Worm (Caenorhabditis elegans) whole organism, early embryonic: ENCODE results near the gene T28A8.3.

ENCODE experiments used
- B0310.2 ChIP-seq: sonication (generic microtip); optimal IDR thresholded peaks from 2 replicates; lab custom pipeline; 2016; ENCODE audit warnings: mild to moderate bottlenecking, missing genetic modification characterization, missing compliant biosample characterization
- F13C5.2 ChIP-seq: sonication (generic microtip); optimal IDR thresholded peaks from 2 replicates; lab custom pipeline; 2017; ENCODE audit warnings: mild to moderate bottlenecking, missing genetic modification characterization, inconsistent platforms, missing compliant biosample characterization
- aly-1 ChIP-seq: sonication (generic microtip); optimal IDR thresholded peaks from 2 replicates; lab custom pipeline; 2016; ENCODE audit warnings: missing genetic modification characterization, missing compliant biosample characterization
- ama-1 ChIP-seq: fragments of 150-350 bp; optimal IDR thresholded peaks from 2 replicates; lab custom pipeline; 2014
- ceh-13 ChIP-seq: fragments of 200-800 bp; sonication (Bioruptor generic); optimal IDR thresholded peaks from 2 replicates; lab custom pipeline; 2018; ENCODE audit warnings: mild to moderate bottlenecking, missing genetic modification characterization, missing compliant biosample characterization
- ceh-36 ChIP-seq: sonication (generic microtip); optimal IDR thresholded peaks from 2 replicates; lab custom pipeline; 2016; ENCODE audit warnings: missing genetic modification characterization, inconsistent platforms, missing compliant biosample characterization
- ets-7 ChIP-seq: sonication (generic microtip); optimal IDR thresholded peaks from 2 replicates; lab custom pipeline; 2016; ENCODE audit warnings: missing genotype, missing genetic modification characterization, missing compliant biosample characterization
- flt-1 ChIP-seq: fragments of 200-800 bp; sonication (Bioruptor generic); IDR thresholded peaks from 2 replicates; pipeline ENCODE4 v1.3.6; 2022; ENCODE audit warnings: missing genetic modification characterization, missing compliant biosample characterization
- hmbx-1 ChIP-seq: sonication (generic microtip); optimal IDR thresholded peaks from 2 replicates; lab custom pipeline; 2016; ENCODE audit warnings: mild to moderate bottlenecking, missing genetic modification characterization, missing compliant biosample characterization
- hmg-4 ChIP-seq: fragments of 200-800 bp; sonication (Bioruptor generic); optimal IDR thresholded peaks from 2 replicates; lab custom pipeline; 2018; ENCODE audit warnings: mild to moderate bottlenecking, missing genetic modification characterization, missing compliant biosample characterization
- hnd-1 ChIP-seq: sonication (generic microtip); optimal IDR thresholded peaks from 2 replicates; lab custom pipeline; 2016; ENCODE audit warnings: missing genetic modification characterization, missing compliant biosample characterization
- pes-1 ChIP-seq: fragments of 200-800 bp; sonication (Bioruptor generic); IDR thresholded peaks from 2 replicates; pipeline ENCODE4 v1.3.6; 2022; ENCODE audit warnings: missing genetic modification reagents, missing genetic modification characterization, missing compliant biosample characterization
- scrt-1 ChIP-seq: fragments of 200-800 bp; sonication (Bioruptor generic); IDR thresholded peaks from 2 replicates; pipeline ENCODE4 v1.3.6; 2022; ENCODE audit warnings: missing genetic modification characterization, missing compliant biosample characterization
- sea-1 ChIP-seq: fragments of 200-800 bp; sonication (Bioruptor generic); conservative IDR thresholded peaks from 2 replicates; pipeline ENCODE4 v1.3.6; 2022; ENCODE audit warnings: missing genetic modification characterization, missing compliant biosample characterization
- tbx-11 ChIP-seq: fragments of 200-800 bp; sonication (Bioruptor generic); IDR thresholded peaks from 2 replicates; pipeline ENCODE4 v1.3.6; 2022; ENCODE audit warnings: missing genetic modification characterization, missing compliant biosample characterization
- tbx-37 ChIP-seq: fragments of 200-800 bp; sonication (Bioruptor generic); conservative IDR thresholded peaks from 2 replicates; pipeline ENCODE4 v1.3.6; 2022; ENCODE audit warnings: missing genetic modification reagents, missing genetic modification characterization, missing compliant biosample characterization
- tra-4 ChIP-seq: sonication (generic microtip); optimal IDR thresholded peaks from 2 replicates; lab custom pipeline; 2017; ENCODE audit warnings: missing genetic modification characterization, missing compliant biosample characterization

T28A8.3 gene

DNA sequence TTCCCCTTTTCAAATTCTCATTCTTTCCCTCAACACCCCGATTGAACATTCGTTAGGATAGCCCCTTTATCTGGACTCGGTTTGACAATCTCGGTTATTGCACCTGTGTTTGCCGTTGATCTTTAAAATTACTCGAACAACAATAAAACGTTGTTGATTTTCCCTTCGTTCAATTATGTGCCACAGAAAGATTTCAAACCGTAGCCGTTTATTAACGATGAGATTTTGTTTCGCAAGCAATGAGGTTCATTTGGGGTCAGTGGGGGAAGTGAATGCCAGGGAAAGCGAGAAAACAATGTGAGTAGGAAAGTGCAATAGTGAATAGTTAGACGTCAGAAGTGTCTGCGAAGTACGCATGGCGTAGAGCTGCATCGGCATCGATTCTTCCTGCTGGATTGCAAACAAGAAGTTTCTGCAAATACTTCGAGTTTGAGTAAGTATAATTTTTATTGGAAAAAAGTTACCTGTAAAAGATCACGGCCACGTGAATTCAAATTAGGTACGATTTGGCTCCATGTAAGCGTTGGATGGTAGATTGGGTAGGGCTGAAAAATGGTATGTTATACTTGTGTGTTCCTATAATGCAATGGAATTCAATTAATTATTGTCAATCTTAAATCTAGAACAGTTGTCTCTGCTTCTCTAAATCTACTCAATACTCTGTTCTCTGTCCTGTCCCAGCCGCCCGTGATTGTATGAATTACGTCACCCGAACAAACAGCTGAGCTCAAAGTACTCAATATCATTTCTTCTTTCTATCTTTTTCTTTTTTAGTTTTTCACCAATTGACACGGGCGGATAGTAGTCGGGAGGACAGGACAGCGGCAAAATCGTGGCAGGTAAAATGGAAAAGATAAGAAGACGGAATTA is 41.1 kb upstream of the T28A8.3 start, which contains the start of gene kel-3:
Gene kel-3, plus strand, starts transcription at position 328 of the 870 bp plus-strand sequence.
- TF ChIP-seq tbx-37 (GFP tag; lab: Robert Waterston, UW) = no peak
- no peak for TF ChIP-seq tbx-11 (GFP tag; lab: Robert Waterston, UW)
- TF ChIP-seq ama-1 (lab: Kevin White, UChicago) = peak; percentile 62

DNA sequence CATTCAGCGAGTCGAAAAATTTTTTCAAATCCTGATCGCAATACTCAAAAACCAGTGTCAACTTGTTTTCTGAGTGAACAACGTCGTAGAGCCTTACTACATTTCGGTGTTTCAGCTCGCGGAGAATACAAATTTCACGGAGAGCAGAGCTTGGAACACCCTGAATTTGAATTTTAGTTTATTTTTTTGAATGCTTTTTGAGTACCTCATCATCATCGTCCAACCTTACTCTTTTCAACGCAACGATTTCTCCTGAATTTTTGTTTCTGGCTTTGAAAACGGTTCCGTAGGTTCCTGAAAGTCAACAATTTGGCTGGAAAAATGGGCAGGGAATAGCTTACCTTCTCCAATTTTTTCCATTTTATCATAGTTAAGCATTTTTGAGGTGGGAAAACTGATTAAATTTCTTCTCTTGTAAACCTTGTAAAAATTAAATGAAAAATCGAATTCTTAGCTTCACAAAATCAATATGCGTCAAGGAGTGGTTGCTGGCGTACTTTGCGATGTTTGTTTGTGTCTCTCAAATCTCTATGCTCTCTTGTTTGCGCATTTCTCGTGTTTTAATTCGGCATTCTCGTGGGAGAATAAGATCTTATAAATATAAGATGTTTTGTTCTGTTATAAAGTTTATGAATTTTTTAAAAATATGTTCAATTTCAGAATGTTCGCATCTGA is 39.8 kb upstream of the T28A8.3 start, which contains the start of gene cdk-5:
Gene cdk-5, minus strand, starts transcription at position 425 of the 675 bp plus-strand sequence.
- no peak for TF ChIP-seq hmg-4 (GFP tag; lab: Kevin White, UChicago)
- TF ChIP-seq tra-4 (tag; lab: Kevin White, UChicago) = no peak
- TF ChIP-seq scrt-1 (GFP tag; lab: Robert Waterston, UW) = no peak
- TF ChIP-seq flt-1 (GFP tag; lab: Robert Waterston, UW) = no peak
- TF ChIP-seq ceh-36 (tag; lab: Kevin White, UChicago) = no peak

DNA sequence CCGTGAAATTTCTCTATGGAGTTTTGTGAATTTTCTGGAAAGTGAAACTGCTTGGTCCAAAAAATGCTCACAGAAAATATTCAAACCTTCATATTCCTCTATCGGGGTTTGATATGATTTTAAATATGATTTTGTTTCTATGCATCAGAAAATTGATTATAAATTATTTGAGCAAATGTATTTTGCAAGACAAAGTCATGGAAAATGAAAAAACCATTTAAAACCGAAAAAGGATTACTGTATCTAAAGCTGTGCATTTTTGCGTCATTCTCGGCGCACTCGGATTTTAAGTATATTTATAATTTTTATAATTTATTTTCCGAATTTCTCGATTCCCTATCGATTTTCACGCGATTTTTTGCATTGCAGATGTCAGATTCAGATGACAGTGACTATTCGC is 34.3 kb upstream of the T28A8.3 start, which contains the start of gene pssy-2:
Gene pssy-2, plus strand, starts transcription at position 301 of the 400 bp plus-strand sequence.
- TF ChIP-seq hmbx-1 (no peak), ets-7 (tag; lab: Kevin White, UChicago) (no peak), pes-1 (GFP tag; lab: Robert Waterston, UW) (no peak), tra-4 (tag; lab: Kevin White, UChicago) (no peak), tbx-11 (GFP tag; lab: Robert Waterston, UW) (no peak), ceh-36 (tag; lab: Kevin White, UChicago) (no peak), F13C5.2 (no peak), sea-1 (GFP tag; lab: Robert Waterston, UW) (no peak), hmg-4 (GFP tag; lab: Kevin White, UChicago) (no peak), tbx-37 (GFP tag; lab: Robert Waterston, UW) (no peak), ceh-13 (GFP tag; lab: Kevin White, UChicago) (no peak), hnd-1 (tag; lab: Kevin White, UChicago) (no peak), aly-1 (tag; lab: Kevin White, UChicago) (no peak), ama-1 (lab: Kevin White, UChicago) (no peak), scrt-1 (GFP tag; lab: Robert Waterston, UW) (no peak), B0310.2 (tag; lab: Kevin White, UChicago) (no peak), flt-1 (GFP tag; lab: Robert Waterston, UW) (no peak)

DNA sequence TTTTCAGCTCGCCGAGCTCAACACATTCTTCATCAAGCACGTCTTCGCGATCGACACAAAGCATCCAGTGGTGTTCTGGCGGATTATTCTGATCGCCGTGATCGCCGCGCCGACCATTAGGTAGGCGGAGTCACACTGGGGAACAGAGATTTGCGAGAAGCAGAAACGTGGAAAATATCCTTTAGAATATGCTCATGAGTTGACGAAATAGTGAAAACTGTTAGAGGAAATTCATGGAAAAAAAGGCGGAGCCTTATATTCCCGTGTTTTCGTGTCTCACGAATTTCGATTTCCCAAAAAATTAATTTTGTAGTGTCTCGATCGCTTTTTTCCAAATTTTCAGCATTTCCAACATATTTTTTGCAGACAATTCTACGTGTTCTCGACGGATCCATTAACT is 31.3 kb upstream of the T28A8.3 start:
- peak; percentile 21; the same call in 1 of the 2 replicates for TF ChIP-seq tbx-37 (GFP tag; lab: Robert Waterston, UW)
- no peak for TF ChIP-seq hmbx-1

DNA sequence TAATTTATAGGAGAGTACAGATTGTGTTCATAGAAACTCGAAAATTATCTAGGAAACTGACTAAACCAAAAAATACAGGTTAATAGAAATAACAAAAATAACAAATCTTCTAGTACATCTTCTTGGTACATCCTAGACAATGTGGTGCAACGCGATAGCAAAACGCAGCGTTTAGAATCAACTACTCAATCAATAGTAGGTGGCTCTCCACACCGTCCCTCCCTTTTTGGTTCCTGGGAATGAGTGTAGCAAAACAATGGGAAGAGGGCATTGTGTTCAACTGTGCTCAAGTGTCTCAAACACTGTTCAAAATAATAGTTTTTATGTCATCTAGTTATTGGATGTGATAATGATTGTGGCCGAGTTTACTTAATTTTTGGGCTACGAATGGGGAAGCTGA is 29.1 kb upstream of the T28A8.3 start, which contains the start of gene T27E9.6:
Gene T27E9.6, minus strand, starts transcription at position 101 of the 400 bp plus-strand sequence.
- no peak for TF ChIP-seq ceh-36 (tag; lab: Kevin White, UChicago)
- TF ChIP-seq aly-1 (tag; lab: Kevin White, UChicago) = no peak
- no peak for TF ChIP-seq ceh-13 (GFP tag; lab: Kevin White, UChicago)
- TF ChIP-seq tbx-11 (GFP tag; lab: Robert Waterston, UW) = no peak
- no peak for TF ChIP-seq pes-1 (GFP tag; lab: Robert Waterston, UW)
- no peak for TF ChIP-seq B0310.2 (tag; lab: Kevin White, UChicago)

ce11 chrIII:13484024-13484423 is 21.8 kb upstream of the T28A8.3 start, which contains the start of gene acc-4:
Gene acc-4 (minus strand): TSS chrIII:13484124.
- no peak for TF ChIP-seq ama-1 (lab: Kevin White, UChicago)
- no peak for TF ChIP-seq tra-4 (tag; lab: Kevin White, UChicago)
- no peak for TF ChIP-seq F13C5.2
- TF ChIP-seq hmg-4 (GFP tag; lab: Kevin White, UChicago) = no peak
- no peak for TF ChIP-seq scrt-1 (GFP tag; lab: Robert Waterston, UW)
- no peak for TF ChIP-seq ceh-13 (GFP tag; lab: Kevin White, UChicago)
- no peak for TF ChIP-seq aly-1 (tag; lab: Kevin White, UChicago)
- no peak for TF ChIP-seq B0310.2 (tag; lab: Kevin White, UChicago)
- no peak for TF ChIP-seq hnd-1 (tag; lab: Kevin White, UChicago)
- no peak for TF ChIP-seq pes-1 (GFP tag; lab: Robert Waterston, UW)
- TF ChIP-seq tbx-11 (GFP tag; lab: Robert Waterston, UW) = no peak
- no peak for TF ChIP-seq flt-1 (GFP tag; lab: Robert Waterston, UW)
- no peak for TF ChIP-seq sea-1 (GFP tag; lab: Robert Waterston, UW)
- no peak for TF ChIP-seq ets-7 (tag; lab: Kevin White, UChicago)
- no peak for TF ChIP-seq ceh-36 (tag; lab: Kevin White, UChicago)
- no peak for TF ChIP-seq hmbx-1
- no peak for TF ChIP-seq tbx-37 (GFP tag; lab: Robert Waterston, UW)

ce11 chrIII:13492377-13492776 is 13.4 kb upstream of the T28A8.3 start, which contains the start of gene twk-40:
Gene twk-40 (minus strand): TSS chrIII:13492477.
- TF ChIP-seq aly-1 (tag; lab: Kevin White, UChicago) (no peak), hnd-1 (tag; lab: Kevin White, UChicago) (no peak), tra-4 (tag; lab: Kevin White, UChicago) (no peak), pes-1 (GFP tag; lab: Robert Waterston, UW) (no peak), tbx-37 (GFP tag; lab: Robert Waterston, UW) (no peak), B0310.2 (tag; lab: Kevin White, UChicago) (no peak)
